Fruit fly (Drosophila melanogaster): ENCODE measurements around the gene fu.

dm6 chrX:18665715-18666267 lies 8.2 kb downstream of the fu start:
- TF ChIP-seq CG32121 (GFP tag; IDR thresholded peaks at IDR 0.05) (no peak), Pif1B (GFP tag; optimal IDR thresholded peaks at IDR 0.05) (no peak), CG13204 (GFP tag; optimal IDR thresholded peaks at IDR 0.05) (peak; percentile 12), D1 (tag; optimal IDR thresholded peaks at IDR 0.05) (no peak), CG14655 (GFP tag; optimal IDR thresholded peaks at IDR 0.05) (no peak), Ets98B (GFP tag; IDR thresholded peaks at IDR 0.05) (no peak), CG9948 (tag; optimal IDR thresholded peaks at IDR 0.05) (no peak), gl (tag; optimal IDR thresholded peaks at IDR 0.05) (no peak), CG17806 (tag; optimal IDR thresholded peaks at IDR 0.05) (no peak), CG4496 (GFP tag; IDR thresholded peaks at IDR 0.05) (no peak), CG15710 (tag; optimal IDR thresholded peaks at IDR 0.05) (no peak), fd96Ca (GFP tag; IDR thresholded peaks at IDR 0.05) (no peak)

All from whole organism, pupa.